Fruit fly (Drosophila melanogaster): Measurements from ENCODE around the gene glo.

DNA sequence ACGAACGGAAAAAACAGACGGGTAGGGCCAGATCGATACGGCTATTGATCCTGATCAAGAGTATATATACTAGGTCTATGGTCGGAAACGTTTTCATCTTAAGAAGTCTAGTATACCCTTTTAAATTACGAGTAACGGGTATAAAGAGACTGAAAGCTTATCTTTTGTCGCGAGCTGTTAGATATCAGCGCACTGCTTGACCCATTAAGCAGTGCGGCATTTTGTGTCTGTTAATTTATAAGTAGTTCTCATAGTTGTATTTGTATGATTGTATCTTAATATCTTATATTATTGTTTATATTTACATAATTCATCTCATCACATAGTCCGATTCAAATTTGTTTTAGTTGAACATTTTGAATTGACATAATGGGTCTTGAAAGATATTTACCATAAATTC, 11.6 kb downstream of the glo start:
- TF ChIP-seq psq (optimal IDR thresholded peaks at IDR 0.05) = no peak
- TF ChIP-seq ttk (optimal IDR thresholded peaks at IDR 0.05) = no peak
- TF ChIP-seq h (optimal IDR thresholded peaks at IDR 0.05) = no peak
- no peak for TF ChIP-seq Sin3A (optimal IDR thresholded peaks at IDR 0.05)
- no peak for TF ChIP-seq insv (optimal IDR thresholded peaks at IDR 0.05)

Data from Kc167 (cell line).